Worm (Caenorhabditis elegans) whole organism, L1 larva: ENCODE results near the gene F56D2.8.

Source experiments
- aha-1 ChIP-seq: fragments of 150-350 bp; optimal IDR thresholded peaks from 2 replicates; lab custom pipeline; 2014; ENCODE audit warnings: missing biosample characterization, missing genetic modification characterization
- ama-1 ChIP-seq: fragments of 150-350 bp; optimal IDR thresholded peaks from 2 replicates; lab custom pipeline; 2014
- ceh-82 ChIP-seq, 3 experiments: fragments of 150-350 bp in 1 of 3; sonication (generic microtip) in 2 of 3; optimal IDR thresholded peaks; 2 replicates each; lab custom pipeline; 2014 to 2017; ENCODE audit warnings: missing biosample characterization in 3 of 3, missing genetic modification characterization in 3 of 3
- elt-2 ChIP-seq: sonication (generic microtip); optimal IDR thresholded peaks from 2 replicates; lab custom pipeline; 2016; ENCODE audit warnings: missing genetic modification characterization, mild to moderate bottlenecking, inconsistent platforms, missing compliant biosample characterization, missing genetic modification reagents
- lin-14 ChIP-seq: fragments of 200-800 bp; sonication (Bioruptor generic); optimal IDR thresholded peaks from 2 replicates; lab custom pipeline; 2018; ENCODE audit warnings: mild to moderate bottlenecking, missing genetic modification characterization, moderate library complexity, missing compliant biosample characterization
- lsy-2 ChIP-seq, 2 experiments: fragments of 150-350 bp; optimal IDR thresholded peaks; 2 replicates each; lab custom pipeline; 2014; ENCODE audit warnings: missing biosample characterization in 2 of 2, missing genetic modification characterization in 2 of 2
- mep-1 ChIP-seq: fragments of 150-350 bp; optimal IDR thresholded peaks from 2 replicates; lab custom pipeline; 2014; ENCODE audit warnings: missing biosample characterization, missing genetic modification characterization
- nhr-12 ChIP-seq: sonication (generic microtip); optimal IDR thresholded peaks from 2 replicates; lab custom pipeline; 2017; ENCODE audit warnings: missing biosample characterization, missing genetic modification characterization
- nhr-19 ChIP-seq: fragments of 200-800 bp; sonication (Bioruptor generic); conservative IDR thresholded peaks from 2 replicates; pipeline ENCODE4 v1.3.6; 2022; ENCODE audit warnings: missing genetic modification characterization, missing compliant biosample characterization
- nhr-237 ChIP-seq: fragments of 150-350 bp; optimal IDR thresholded peaks from 2 replicates; lab custom pipeline; 2014; ENCODE audit warnings: missing biosample characterization, missing genetic modification characterization
- rnt-1 ChIP-seq: sonication (generic microtip); optimal IDR thresholded peaks from 2 replicates; lab custom pipeline; 2016; ENCODE audit warnings: mild to moderate bottlenecking, missing genetic modification characterization, moderate library complexity, missing compliant biosample characterization
- snpc-4 ChIP-seq: fragments of 150-350 bp; optimal IDR thresholded peaks from 2 replicates; lab custom pipeline; 2014; ENCODE audit warnings: missing biosample characterization, missing genetic modification characterization
- unc-62 ChIP-seq: fragments of 150-350 bp; optimal IDR thresholded peaks from 2 replicates; lab custom pipeline; 2014; ENCODE audit warnings: missing biosample characterization, missing genetic modification reagents, missing genetic modification characterization
- unc-86 ChIP-seq: sonication (generic microtip); optimal IDR thresholded peaks from 2 replicates; lab custom pipeline; 2016; ENCODE audit warnings: missing genetic modification characterization, missing compliant biosample characterization

ce11 chrIII:5568265-5568664, 14.4 kb downstream of the F56D2.8 start:
- TF ChIP-seq mep-1 (tag; lab: Kevin White, UChicago) (no peak), nhr-237 (tag; lab: Kevin White, UChicago) (no peak), unc-86 (tag; lab: Kevin White, UChicago) (no peak), nhr-12 (tag; lab: Kevin White, UChicago) (no peak), unc-62 (GFP tag; lab: Kevin White, UChicago) (no peak), lsy-2 (tag; optimal IDR thresholded peaks at IDR 0.05; lab: Kevin White, UChicago) (no peak), elt-2 (no peak), ceh-82 (tag; optimal IDR thresholded peaks at IDR 0.05; lab: Kevin White, UChicago) (no peak), lin-14 (GFP tag; lab: Kevin White, UChicago) (no peak), rnt-1 (no peak), nhr-19 (GFP tag; lab: Robert Waterston, UW) (no peak), aha-1 (tag; lab: Kevin White, UChicago) (no peak), snpc-4 (no peak), ama-1 (lab: Kevin White, UChicago) (no peak)
